Fruit fly (Drosophila melanogaster) whole organism, prepupa: ENCODE data around the gene Nasp.

ENCODE experiments used
- Blimp-1 ChIP-seq: fragments of 200-800 bp; sonication (Bioruptor generic); optimal IDR thresholded peaks from 3 replicates; lab custom pipeline; 2017; ENCODE audit warnings: missing biosample characterization, missing genetic modification characterization, mild to moderate bottlenecking, moderate library complexity, missing genetic modification reagents
- CG1621 ChIP-seq: fragments of 200-800 bp; sonication (Bioruptor generic); optimal IDR thresholded peaks from 3 replicates; lab custom pipeline; 2018; ENCODE audit warnings: missing biosample characterization, mild to moderate bottlenecking, missing genetic modification characterization
- CG3919 ChIP-seq: fragments of 200-800 bp; sonication (Bioruptor generic); optimal IDR thresholded peaks from 3 replicates; lab custom pipeline; 2016; ENCODE audit warnings: missing biosample characterization, missing genetic modification characterization
- CG6163 ChIP-seq: fragments of 200-800 bp; sonication (Bioruptor generic); IDR thresholded peaks from 3 replicates; pipeline ENCODE4 v1.3.6; 2022; ENCODE audit warnings: missing biosample characterization, missing genetic modification characterization
- CG6854 ChIP-seq: fragments of 200-800 bp; sonication (Bioruptor generic); optimal IDR thresholded peaks from 2 replicates; lab custom pipeline; 2017; ENCODE audit warnings: missing biosample characterization, mild to moderate bottlenecking, missing genetic modification characterization
- CG8632 ChIP-seq: fragments of 200-800 bp; sonication (Bioruptor generic); optimal IDR thresholded peaks from 3 replicates; lab custom pipeline; 2016; ENCODE audit warnings: missing biosample characterization, missing genetic modification characterization
- Eip78C ChIP-seq: fragments of 200-800 bp; sonication (Bioruptor generic); peaks from one replicate; lab custom pipeline; 2016; ENCODE audit warnings: missing biosample characterization, missing genetic modification characterization
- Ets21C ChIP-seq: fragments of 200-800 bp; sonication (Bioruptor generic); optimal IDR thresholded peaks from 3 replicates; lab custom pipeline; 2016; ENCODE audit warnings: missing biosample characterization, missing genetic modification characterization
- Hr38 ChIP-seq: sonication (Bioruptor generic); optimal IDR thresholded peaks from 2 replicates; lab custom pipeline; 2016; ENCODE audit warnings: missing biosample characterization, missing genetic modification characterization
- achi ChIP-seq: fragments of 200-800 bp; sonication (Bioruptor generic); optimal IDR thresholded peaks from 3 replicates; lab custom pipeline; 2016; ENCODE audit warnings: missing biosample characterization, missing genetic modification characterization
- lz ChIP-seq: fragments of 200-800 bp; sonication (Bioruptor generic); optimal IDR thresholded peaks from 3 replicates; lab custom pipeline; 2016; ENCODE audit warnings: missing biosample characterization, missing genetic modification characterization
- pdm3 ChIP-seq: fragments of 200-800 bp; sonication (Bioruptor generic); optimal IDR thresholded peaks from 3 replicates; lab custom pipeline; 2016; ENCODE audit warnings: missing biosample characterization, missing genetic modification characterization

DNA sequence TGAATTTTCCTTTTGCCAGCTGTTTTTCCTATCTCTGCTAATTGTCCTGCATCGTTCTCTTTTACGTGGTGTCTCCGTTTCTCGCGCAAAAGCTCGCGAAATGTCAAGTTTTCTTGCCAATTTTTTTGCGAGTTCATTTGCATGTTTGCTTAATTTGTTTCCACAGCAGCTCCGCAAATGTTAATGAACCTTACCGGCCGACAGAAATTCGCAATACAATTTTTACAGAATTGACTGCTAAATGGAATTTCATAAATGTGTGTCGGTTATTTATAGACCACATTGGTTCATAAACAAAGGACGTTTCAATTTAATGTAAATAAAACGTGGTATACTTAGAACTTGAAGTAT lies 1.2 kb downstream of the Nasp start:
- TF ChIP-seq CG6163 (GFP tag; lab: Robert Waterston, UW): no peak
- no peak for TF ChIP-seq CG1621 (tag; lab: Kevin White, UChicago)
- no peak for TF ChIP-seq Blimp-1 (GFP tag; lab: Kevin White, UChicago)
- no peak for TF ChIP-seq lz (GFP tag; lab: Kevin White, UChicago)
- no peak for TF ChIP-seq Ets21C (GFP tag; lab: Kevin White, UChicago)
- TF ChIP-seq CG8632: no peak
- TF ChIP-seq CG3919: no peak
- TF ChIP-seq CG6854 (GFP tag; lab: Kevin White, UChicago): no peak
- no peak for TF ChIP-seq Hr38 (GFP tag; lab: Kevin White, UChicago)
- TF ChIP-seq pdm3: no peak
- TF ChIP-seq achi (GFP tag; lab: Kevin White, UChicago): no peak
- TF ChIP-seq Eip78C (GFP tag; lab: Kevin White, UChicago): no peak
